Fruit fly (Drosophila melanogaster) whole organism, embryonic: ENCODE measurements around the gene CG33643.

Source experiments
- Awh ChIP-seq: fragments of 200-800 bp; sonication (Bioruptor generic); IDR thresholded peaks from 2 replicates; pipeline ENCODE4, ENCODE4 v1.3.6; 2022; ENCODE audit warnings: missing biosample characterization, missing genetic modification characterization
- BEAF-32 ChIP-seq: fragments of 200-800 bp; sonication (Bioruptor generic); optimal IDR thresholded peaks from 3 replicates; lab custom pipeline; 2017; ENCODE audit warnings: missing biosample characterization, missing genetic modification characterization, mild to moderate bottlenecking, moderate library complexity, missing genetic modification reagents
- CG10147 ChIP-seq: fragments of 200-800 bp; sonication (Bioruptor generic); optimal IDR thresholded peaks from 2 replicates; lab custom pipeline; 2019; ENCODE audit warnings: missing biosample characterization, mild to moderate bottlenecking, missing genetic modification characterization, moderate library complexity
- CG10321 ChIP-seq: fragments of 200-800 bp; sonication (Bioruptor generic); IDR thresholded peaks from 2 replicates; pipeline ENCODE4 v1.3.6; 2022; ENCODE audit warnings: missing biosample characterization, missing genetic modification characterization
- CG11456 ChIP-seq: fragments of 200-800 bp; sonication (Bioruptor generic); IDR thresholded peaks from 3 replicates; pipeline ENCODE4 v1.3.6; 2022; ENCODE audit warnings: missing biosample characterization, missing genetic modification characterization
- CG11504 ChIP-seq: fragments of 200-800 bp; sonication (Bioruptor generic); optimal IDR thresholded peaks from 3 replicates; lab custom pipeline; 2019; ENCODE audit warnings: missing biosample characterization, mild to moderate bottlenecking, missing genetic modification characterization, moderate library complexity
- CG11560 ChIP-seq: fragments of 200-800 bp; sonication (Bioruptor generic); IDR thresholded peaks from 3 replicates; pipeline ENCODE4 v1.3.6; 2022; ENCODE audit warnings: missing biosample characterization, missing genetic modification characterization
- CG12104 ChIP-seq: fragments of 200-800 bp; sonication (Bioruptor generic); optimal IDR thresholded peaks from 3 replicates; lab custom pipeline; 2016; ENCODE audit warnings: missing biosample characterization, missing genetic modification characterization
- CG15514 ChIP-seq: fragments of 200-800 bp; sonication (Bioruptor generic); optimal IDR thresholded peaks from 3 replicates; lab custom pipeline; 2017; ENCODE audit warnings: missing biosample characterization, missing genetic modification characterization, mild to moderate bottlenecking, moderate library complexity, missing genetic modification reagents
- CG16779 ChIP-seq: fragments of 200-800 bp; sonication (Bioruptor generic); IDR thresholded peaks from 2 replicates; pipeline ENCODE4 v1.3.6; 2022; ENCODE audit warnings: missing biosample characterization, missing genetic modification characterization
- CG16815 ChIP-seq: fragments of 200-800 bp; sonication (Bioruptor generic); optimal IDR thresholded peaks from 3 replicates; lab custom pipeline; 2017; ENCODE audit warnings: missing biosample characterization, mild to moderate bottlenecking, missing genetic modification characterization
- CG17385 ChIP-seq: fragments of 200-800 bp; sonication (Bioruptor generic); optimal IDR thresholded peaks from 3 replicates; lab custom pipeline; 2018; ENCODE audit warnings: missing biosample characterization, mild to moderate bottlenecking, missing genetic modification characterization
- CG33557 ChIP-seq: fragments of 200-800 bp; sonication (Bioruptor generic); optimal IDR thresholded peaks from 2 replicates; lab custom pipeline; 2019; ENCODE audit warnings: missing biosample characterization, mild to moderate bottlenecking, missing genetic modification characterization, moderate library complexity
- CG34224 ChIP-seq: fragments of 200-800 bp; sonication (Bioruptor generic); IDR thresholded peaks from 3 replicates; pipeline ENCODE4 v1.3.6; 2022; ENCODE audit warnings: missing biosample characterization, missing genetic modification characterization; ENCODE audit not compliant: partially characterized antibody
- CG5953 ChIP-seq: fragments of 200-800 bp; sonication (Bioruptor generic); IDR thresholded peaks from 2 replicates; pipeline ENCODE4 v1.3.6; 2022; ENCODE audit warnings: missing biosample characterization, missing genetic modification characterization
- CG7786 ChIP-seq: fragments of 200-800 bp; sonication (Bioruptor generic); optimal IDR thresholded peaks from 2 replicates; lab custom pipeline; 2016; ENCODE audit warnings: missing biosample characterization, missing genetic modification characterization
- CG7963 ChIP-seq: fragments of 200-800 bp; sonication (Bioruptor generic); IDR thresholded peaks from 3 replicates; pipeline ENCODE4 v1.3.6; 2022; ENCODE audit warnings: missing biosample characterization, missing genetic modification characterization; ENCODE audit not compliant: partially characterized antibody
- CG8359 ChIP-seq: fragments of 200-800 bp; sonication (Bioruptor generic); optimal IDR thresholded peaks from 2 replicates; lab custom pipeline; 2017; ENCODE audit warnings: missing biosample characterization, mild to moderate bottlenecking, missing genetic modification characterization, borderline replicate concordance
- CTCF ChIP-seq: fragments of 200-800 bp; sonication (Bioruptor generic); optimal IDR thresholded peaks from 2 replicates; lab custom pipeline; 2017; ENCODE audit warnings: missing biosample characterization, mild to moderate bottlenecking, missing genetic modification characterization, moderate library complexity
- D ChIP-seq, 2 experiments: fragments of 200-800 bp in 1 of 2; fragments of >200 bp in 1 of 2; sonication (Bioruptor generic) in 1 of 2; optimal IDR thresholded peaks; 2 replicates in 1 of 2; 3 replicates in 1 of 2; lab custom pipeline; 2017; ENCODE audit warnings: mild to moderate bottlenecking in 1 of 2, missing biosample characterization in 1 of 2, missing genetic modification characterization in 1 of 2, missing genetic modification reagents in 1 of 2
- Dek ChIP-seq: fragments of 200-800 bp; sonication (Bioruptor generic); optimal IDR thresholded peaks from 3 replicates; lab custom pipeline; 2019; ENCODE audit warnings: missing biosample characterization, mild to moderate bottlenecking, missing genetic modification characterization, moderate library complexity
- Ets65A ChIP-seq: fragments of 200-800 bp; sonication (Bioruptor generic); peaks from one replicate; lab custom pipeline; 2016; ENCODE audit warnings: missing biosample characterization, missing genetic modification characterization
- Fer1 ChIP-seq: fragments of 200-800 bp; sonication (Bioruptor generic); optimal IDR thresholded peaks from 2 replicates; lab custom pipeline; 2017; ENCODE audit warnings: missing biosample characterization, mild to moderate bottlenecking, missing genetic modification characterization
- Gsc ChIP-seq: fragments of 200-800 bp; sonication (Bioruptor generic); IDR thresholded peaks from 2 replicates; pipeline ENCODE4 v1.3.6; 2022; ENCODE audit warnings: missing biosample characterization, missing genetic modification characterization
- HLH4C ChIP-seq: fragments of 200-800 bp; sonication (Bioruptor generic); IDR thresholded peaks from 3 replicates; pipeline ENCODE4 v1.3.6; 2022; ENCODE audit warnings: missing biosample characterization, missing genetic modification characterization; ENCODE audit not compliant: partially characterized antibody
- Hr39 ChIP-seq: fragments of >200 bp; optimal IDR thresholded peaks from 2 replicates; lab custom pipeline; 2017
- Mad ChIP-seq: fragments of 200-800 bp; sonication (Bioruptor generic); optimal IDR thresholded peaks from 2 replicates; lab custom pipeline; 2016; ENCODE audit warnings: missing biosample characterization, missing genetic modification characterization
- Meics ChIP-seq: fragments of 200-800 bp; sonication (Bioruptor generic); optimal IDR thresholded peaks from 2 replicates; lab custom pipeline; 2017; ENCODE audit warnings: missing biosample characterization, mild to moderate bottlenecking, missing genetic modification characterization
- Myb ChIP-seq: fragments of 200-800 bp; sonication (Bioruptor generic); optimal IDR thresholded peaks from 2 replicates; lab custom pipeline; 2016; ENCODE audit warnings: missing biosample characterization, missing genetic modification characterization
- Optix ChIP-seq: fragments of 200-800 bp; sonication (Bioruptor generic); IDR thresholded peaks from 3 replicates; pipeline ENCODE4 v1.3.6; 2022; ENCODE audit warnings: missing biosample characterization, missing genetic modification characterization
- Pdp1 ChIP-seq, 2 experiments: fragments of 200-800 bp; sonication (Bioruptor generic); optimal IDR thresholded peaks; 3 replicates each; lab custom pipeline; 2016; ENCODE audit warnings: missing biosample characterization in 2 of 2, missing genetic modification characterization in 2 of 2, mild to moderate bottlenecking in 1 of 2, moderate library complexity in 1 of 2
- Ptx1 ChIP-seq: fragments of 200-800 bp; sonication (Bioruptor generic); IDR thresholded peaks from 2 replicates; pipeline ENCODE4 v1.3.6; 2022; ENCODE audit warnings: missing biosample characterization, missing genetic modification characterization
- Ssrp ChIP-seq: fragments of 200-800 bp; sonication (Bioruptor generic); optimal IDR thresholded peaks from 2 replicates; lab custom pipeline; 2018; ENCODE audit warnings: missing biosample characterization, mild to moderate bottlenecking, missing genetic modification characterization, moderate library complexity
- Taf1 ChIP-seq: fragments of 200-800 bp; sonication (Bioruptor generic); IDR thresholded peaks from 2 replicates; pipeline ENCODE4 v1.3.6; 2022; ENCODE audit warnings: missing biosample characterization, missing genetic modification characterization
- chinmo ChIP-seq: fragments of 200-800 bp; sonication (Bioruptor generic); IDR thresholded peaks from 4 replicates; pipeline ENCODE4 v1.3.6; 2022; ENCODE audit warnings: missing biosample characterization, missing genetic modification characterization; ENCODE audit not compliant: partially characterized antibody
- grn ChIP-seq: fragments of 200-800 bp; sonication (Bioruptor generic); optimal IDR thresholded peaks from 3 replicates; lab custom pipeline; 2017; ENCODE audit warnings: missing biosample characterization, missing genetic modification characterization
- gro ChIP-seq: fragments of 200-800 bp; sonication (Bioruptor generic); optimal IDR thresholded peaks from 2 replicates; lab custom pipeline; 2016; ENCODE audit warnings: missing biosample characterization, missing genetic modification characterization
- h ChIP-seq: fragments of >200 bp; optimal IDR thresholded peaks from 2 replicates; lab custom pipeline; 2017
- maf-S ChIP-seq: fragments of 200-800 bp; sonication (Bioruptor generic); optimal IDR thresholded peaks from 2 replicates; lab custom pipeline; 2016; ENCODE audit warnings: missing biosample characterization, missing genetic modification characterization
- nerfin-2 ChIP-seq: fragments of 200-800 bp; sonication (Bioruptor generic); IDR thresholded peaks from 2 replicates; pipeline ENCODE4 v1.3.6; 2022; ENCODE audit warnings: missing biosample characterization, missing genetic modification characterization; ENCODE audit not compliant: partially characterized antibody
- scrt ChIP-seq: fragments of 200-800 bp; sonication (Bioruptor generic); optimal IDR thresholded peaks from 2 replicates; lab custom pipeline; 2018; ENCODE audit warnings: missing biosample characterization, mild to moderate bottlenecking, missing genetic modification characterization, moderate library complexity
- sd ChIP-seq: fragments of 200-800 bp; sonication (Bioruptor generic); optimal IDR thresholded peaks from 3 replicates; lab custom pipeline; 2018; ENCODE audit warnings: missing biosample characterization, mild to moderate bottlenecking, missing genetic modification characterization, moderate library complexity
- sna ChIP-seq: fragments of 200-800 bp; sonication (Bioruptor generic); IDR thresholded peaks from 2 replicates; pipeline ENCODE4 v1.3.6; 2022; ENCODE audit warnings: missing biosample characterization, missing genetic modification characterization; ENCODE audit not compliant: partially characterized antibody
- sug ChIP-seq: fragments of 200-800 bp; optimal IDR thresholded peaks from 2 replicates; lab custom pipeline; 2019; ENCODE audit warnings: missing biosample characterization, mild to moderate bottlenecking, missing genetic modification characterization, moderate library complexity
- tin ChIP-seq: fragments of 200-800 bp; sonication (Bioruptor generic); optimal IDR thresholded peaks from 3 replicates; lab custom pipeline; 2016; ENCODE audit warnings: missing biosample characterization, missing genetic modification characterization
- trem ChIP-seq: fragments of 200-800 bp; optimal IDR thresholded peaks from 3 replicates; lab custom pipeline; 2019; ENCODE audit warnings: missing biosample characterization, mild to moderate bottlenecking, missing genetic modification characterization, moderate library complexity
- zen2 ChIP-seq: fragments of 200-800 bp; sonication (Bioruptor generic); IDR thresholded peaks from 3 replicates; pipeline ENCODE4 v1.3.6; 2022; ENCODE audit warnings: missing biosample characterization, missing genetic modification characterization; ENCODE audit not compliant: partially characterized antibody

The CG33643 gene

DNA sequence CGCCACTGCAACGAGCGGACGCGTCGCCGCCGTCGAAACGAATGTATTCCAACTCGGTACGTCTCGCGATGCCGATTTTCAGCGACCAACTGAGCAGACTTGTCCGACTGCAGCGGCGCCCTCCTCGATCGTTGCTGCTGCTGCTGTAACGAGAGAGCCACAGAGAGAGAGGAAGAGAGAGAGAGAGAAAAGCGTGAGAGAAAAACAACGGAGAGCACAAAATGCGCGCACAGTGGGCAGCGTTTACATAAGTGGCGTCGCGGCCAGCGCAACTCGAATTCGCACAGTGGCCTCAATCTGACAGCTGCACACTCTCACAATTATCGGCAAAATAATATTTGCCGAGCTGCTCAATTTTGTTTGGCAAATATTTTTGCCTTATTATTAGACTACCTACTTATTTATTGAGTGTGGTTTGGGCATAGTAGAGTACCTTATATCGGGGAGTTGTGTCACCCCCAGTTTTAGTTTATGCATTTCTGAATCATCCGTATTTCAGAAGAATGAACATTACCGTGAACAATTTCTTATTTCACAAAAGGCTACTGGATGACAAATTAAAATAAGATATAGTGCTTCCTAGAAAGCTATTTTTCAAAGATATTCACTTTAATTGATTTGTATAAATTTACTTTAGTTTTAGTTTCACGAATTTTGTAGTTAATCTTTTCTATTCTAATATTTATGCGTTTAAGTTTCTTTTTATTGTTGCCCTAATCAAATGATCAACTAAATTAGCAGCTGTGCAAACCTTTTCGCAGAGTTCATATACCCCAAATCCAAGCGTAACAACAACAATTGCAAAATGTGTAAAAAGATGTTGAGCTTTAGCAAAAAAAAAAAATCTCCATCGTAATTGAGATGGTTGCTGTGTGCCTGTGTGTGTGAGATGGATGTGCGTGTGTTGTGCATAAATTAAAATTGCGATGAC is 17.3 kb upstream of the CG33643 start (continued):
- TF ChIP-seq Myb (GFP tag; lab: Kevin White, UChicago), result peak; percentile 36
- TF ChIP-seq scrt (GFP tag; lab: Kevin White, UChicago), result no peak
- TF ChIP-seq Ssrp, result peak; percentile 43
- TF ChIP-seq gro (GFP tag; lab: Kevin White, UChicago), result peak; percentile 72
- peak; percentile 37 for TF ChIP-seq CG15514 (GFP tag; lab: Kevin White, UChicago)
- TF ChIP-seq CG5953 (GFP tag; lab: Robert Waterston, UW), result peak; percentile 44
- TF ChIP-seq Meics (GFP tag; lab: Kevin White, UChicago), result peak; percentile 58
- peak; percentile 39; the same call in 2 of the 3 replicates for TF ChIP-seq CG34224 (GFP tag; lab: Robert Waterston, UW)
- TF ChIP-seq CG17385, result peak; percentile 53
- peak; percentile 90; the same call in 2 of the 4 replicates for TF ChIP-seq chinmo (GFP tag; lab: Robert Waterston, UW)
- TF ChIP-seq zen2 (GFP tag; lab: Robert Waterston, UW), result peak; percentile 77
- 0 out of 2 replicates have a peak, but pooled peaks have one; percentile 30 for TF ChIP-seq Taf1 (GFP tag; lab: Robert Waterston, UW)
- no peak for TF ChIP-seq sd (tag; lab: Kevin White, UChicago)
- no peak for TF ChIP-seq Hr39 (lab: Kevin White, UChicago)
- no peak for TF ChIP-seq CG10321 (GFP tag; lab: Robert Waterston, UW)
- peak; percentile 70 for TF ChIP-seq Ptx1
- peak; percentile 42 for TF ChIP-seq maf-S (GFP tag; lab: Kevin White, UChicago)
- TF ChIP-seq grn (GFP tag; lab: Kevin White, UChicago), result no peak
- no peak for TF ChIP-seq Dek
- TF ChIP-seq CG11560 (tag; lab: Robert Waterston, UW), result 0 out of 3 replicates have a peak, but pooled peaks have one; percentile 13
- no peak for TF ChIP-seq D (optimal IDR thresholded peaks at IDR 0.05; lab: Kevin White, UChicago)
- peak; percentile 25 for TF ChIP-seq D (GFP tag; optimal IDR thresholded peaks at IDR 0.05; lab: Kevin White, UChicago)
- TF ChIP-seq trem (tag; lab: Kevin White, UChicago), result peak; percentile 4
- TF ChIP-seq Mad (GFP tag; lab: Kevin White, UChicago), result peak; percentile 40
- peak; percentile 58 for TF ChIP-seq tin (GFP tag; lab: Kevin White, UChicago)
- no peak for TF ChIP-seq CG7963 (GFP tag; lab: Robert Waterston, UW)
- TF ChIP-seq CG10147 (GFP tag; lab: Kevin White, UChicago), result peak; percentile 14
- peak; percentile 41 for TF ChIP-seq Gsc (GFP tag; lab: Robert Waterston, UW)
- TF ChIP-seq Awh (GFP tag; lab: Robert Waterston, UW), result 0 out of 2 replicates have a peak, but pooled peaks have one; percentile 38
- TF ChIP-seq CG7786 (GFP tag; lab: Kevin White, UChicago), result peak; percentile 77
- TF ChIP-seq CG8359 (GFP tag; lab: Kevin White, UChicago), result no peak
- peak; percentile 66 to 96 for TF ChIP-seq Pdp1 (GFP tag; optimal IDR thresholded peaks at IDR 0.05; lab: Kevin White, UChicago)
- peak; percentile 68 for TF ChIP-seq CG11504 (tag; lab: Kevin White, UChicago)
- peak; percentile 20 for TF ChIP-seq Fer1
- peak; percentile 60; the same call in 2 of the 3 replicates for TF ChIP-seq Optix
- TF ChIP-seq sna (GFP tag; lab: Robert Waterston, UW), result 0 out of 2 replicates have a peak, but pooled peaks have one; percentile 45
- TF ChIP-seq CG16779 (GFP tag; lab: Robert Waterston, UW), result no peak
- 0 out of 3 replicates have a peak, but pooled peaks have one; percentile 44 for TF ChIP-seq HLH4C (GFP tag; lab: Robert Waterston, UW)
- peak; percentile 61 for TF ChIP-seq CG16815 (GFP tag; lab: Kevin White, UChicago)
- TF ChIP-seq CG11456, result peak; percentile 86
- TF ChIP-seq nerfin-2 (GFP tag; lab: Robert Waterston, UW), result no peak; the same call in 1 of the 2 replicates
- peak; percentile 29 for TF ChIP-seq CG12104 (GFP tag; lab: Kevin White, UChicago)
- TF ChIP-seq sug (tag; lab: Kevin White, UChicago), result peak; percentile 28
- peak; percentile 13 for TF ChIP-seq CTCF (GFP tag; lab: Kevin White, UChicago)
- peak; percentile 14 for TF ChIP-seq CG33557 (GFP tag; lab: Kevin White, UChicago)
- TF ChIP-seq Ets65A, result peak; percentile 96
- TF ChIP-seq BEAF-32 (GFP tag; lab: Kevin White, UChicago), result no peak
- no peak for TF ChIP-seq h (lab: Kevin White, UChicago)
